Worm (Caenorhabditis elegans): ENCODE measurements around the gene B0554.2.

DNA sequence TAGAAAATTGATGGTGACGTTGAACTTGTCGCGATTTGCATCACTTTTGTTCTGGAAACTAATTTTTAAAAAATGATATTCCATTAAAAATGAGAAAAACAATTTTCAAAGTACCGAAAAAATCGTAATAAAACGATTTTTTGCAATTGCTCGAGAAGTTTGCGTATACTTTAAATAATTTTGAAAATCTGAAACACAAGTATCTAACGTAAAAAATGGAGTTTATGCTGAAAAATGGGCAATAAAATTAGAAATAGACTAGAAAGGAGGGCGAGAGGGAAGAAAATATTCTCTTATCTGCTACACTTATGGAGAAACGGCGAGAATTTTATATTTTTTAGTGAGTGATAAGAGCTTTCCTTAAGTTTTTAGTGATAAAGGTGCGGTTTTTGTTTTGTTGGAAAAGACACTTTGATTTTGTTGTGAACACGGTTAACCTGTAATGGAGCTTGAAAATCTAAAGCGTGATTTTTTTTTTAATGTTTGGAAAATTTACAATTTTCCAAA lies 49.3 kb downstream of the B0554.2 start, which contains the start of gene nhr-130:
- TF ChIP-seq ztf-29 (GFP tag; IDR thresholded peaks at IDR 0.05) (no peak), cog-1 (tag; optimal IDR thresholded peaks at IDR 0.05) (no peak), flt-1 (GFP tag; IDR thresholded peaks at IDR 0.05) (no peak)

All from whole organism, midembryonic.